Fruit fly (Drosophila melanogaster) whole organism, embryonic: ENCODE data around the gene CG31347.

Experiments
- Asciz ChIP-seq: fragments of 200-800 bp; sonication (Bioruptor generic); optimal IDR thresholded peaks from 2 replicates; lab custom pipeline; 2017; ENCODE audit warnings: missing biosample characterization, mild to moderate bottlenecking, missing genetic modification characterization, missing genetic modification reagents
- CG1024 ChIP-seq: fragments of 200-800 bp; sonication (Bioruptor generic); IDR thresholded peaks from 2 replicates; pipeline ENCODE4 v1.3.6; 2022; ENCODE audit warnings: missing biosample characterization, missing genetic modification characterization
- CG10959 ChIP-seq: fragments of 200-800 bp; sonication (Bioruptor generic); IDR thresholded peaks from 2 replicates; pipeline ENCODE4 v1.3.6; 2022; ENCODE audit warnings: missing biosample characterization, missing genetic modification characterization
- CG10979 ChIP-seq: fragments of 200-800 bp; sonication (Bioruptor generic); optimal IDR thresholded peaks from 2 replicates; lab custom pipeline; 2018; ENCODE audit warnings: missing biosample characterization, mild to moderate bottlenecking, missing genetic modification characterization, moderate library complexity
- CG11398 ChIP-seq: fragments of 200-800 bp; sonication (Bioruptor generic); optimal IDR thresholded peaks from 2 replicates; lab custom pipeline; 2016; ENCODE audit warnings: missing biosample characterization, missing genetic modification characterization
- CG14014 ChIP-seq: fragments of 200-800 bp; sonication (Bioruptor generic); IDR thresholded peaks from 2 replicates; pipeline ENCODE4 v1.3.6; 2022; ENCODE audit warnings: missing biosample characterization, missing genetic modification characterization
- CG15696 ChIP-seq: fragments of 200-800 bp; sonication (Bioruptor generic); optimal IDR thresholded peaks from 2 replicates; lab custom pipeline; 2019; ENCODE audit warnings: missing biosample characterization, mild to moderate bottlenecking, missing genetic modification characterization, moderate library complexity
- CG16863 ChIP-seq: fragments of 200-800 bp; sonication (Bioruptor generic); optimal IDR thresholded peaks from 3 replicates; lab custom pipeline; 2016; ENCODE audit warnings: missing biosample characterization, missing genetic modification characterization
- CG17829 ChIP-seq: fragments of 200-800 bp; optimal IDR thresholded peaks from 2 replicates; lab custom pipeline; 2019; ENCODE audit warnings: missing biosample characterization, mild to moderate bottlenecking, missing genetic modification characterization, moderate library complexity
- CG17912 ChIP-seq: fragments of 200-800 bp; sonication (Bioruptor generic); optimal IDR thresholded peaks from 2 replicates; lab custom pipeline; 2018; ENCODE audit warnings: missing biosample characterization, mild to moderate bottlenecking, missing genetic modification characterization
- CG2199 ChIP-seq: fragments of 200-800 bp; sonication (Bioruptor generic); IDR thresholded peaks from 3 replicates; pipeline ENCODE4 v1.3.6; 2022; ENCODE audit warnings: missing biosample characterization, missing genetic modification characterization
- CG2678 ChIP-seq: fragments of 200-800 bp; sonication (Bioruptor generic); optimal IDR thresholded peaks from 3 replicates; lab custom pipeline; 2019; ENCODE audit warnings: missing biosample characterization, mild to moderate bottlenecking, missing genetic modification characterization, moderate library complexity
- CG6813 ChIP-seq: fragments of 200-800 bp; sonication (Bioruptor generic); optimal IDR thresholded peaks from 2 replicates; lab custom pipeline; 2017; ENCODE audit warnings: missing biosample characterization, missing genetic modification characterization, mild to moderate bottlenecking, moderate library complexity, missing genetic modification reagents
- CG7271 ChIP-seq: fragments of 200-800 bp; sonication (Bioruptor generic); optimal IDR thresholded peaks from 2 replicates; lab custom pipeline; 2018; ENCODE audit warnings: missing biosample characterization, mild to moderate bottlenecking, missing genetic modification characterization, moderate library complexity
- CG8388 ChIP-seq: fragments of 200-800 bp; sonication (Bioruptor generic); optimal IDR thresholded peaks from 2 replicates; lab custom pipeline; 2019; ENCODE audit warnings: missing biosample characterization, mild to moderate bottlenecking, missing genetic modification characterization, moderate library complexity
- CG8924 ChIP-seq: fragments of 200-800 bp; optimal IDR thresholded peaks from 3 replicates; lab custom pipeline; 2019; ENCODE audit warnings: missing biosample characterization, mild to moderate bottlenecking, missing genetic modification characterization, moderate library complexity
- CG9609 ChIP-seq: fragments of 200-800 bp; sonication (Bioruptor generic); optimal IDR thresholded peaks from 3 replicates; lab custom pipeline; 2016; ENCODE audit warnings: missing biosample characterization, missing genetic modification characterization
- Chrac-16 ChIP-seq: fragments of 200-800 bp; sonication (Bioruptor generic); optimal IDR thresholded peaks from 3 replicates; lab custom pipeline; 2016; ENCODE audit warnings: missing biosample characterization, missing genetic modification characterization
- CoRest ChIP-seq: fragments of 200-800 bp; sonication (Bioruptor generic); optimal IDR thresholded peaks from 3 replicates; lab custom pipeline; 2018; ENCODE audit warnings: missing biosample characterization, mild to moderate bottlenecking, missing genetic modification characterization, moderate library complexity
- Dip2 ChIP-seq: fragments of 200-800 bp; sonication (Bioruptor generic); IDR thresholded peaks from 2 replicates; pipeline ENCODE4 v1.3.6; 2022; ENCODE audit warnings: missing biosample characterization, missing genetic modification characterization
- Doc2 ChIP-seq: fragments of 200-800 bp; sonication (Bioruptor generic); IDR thresholded peaks from 2 replicates; pipeline ENCODE4 v1.3.6; 2022; ENCODE audit warnings: missing biosample characterization, missing genetic modification characterization
- Eip74EF ChIP-seq, 2 experiments: fragments of 200-800 bp in 1 of 2; fragments of >200 bp in 1 of 2; sonication (Bioruptor generic) in 1 of 2; optimal IDR thresholded peaks; 2 replicates each; lab custom pipeline; 2017 to 2019; ENCODE audit warnings: missing biosample characterization in 2 of 2, missing genetic modification characterization in 2 of 2, mild to moderate bottlenecking in 1 of 2, moderate library complexity in 1 of 2
- Gsc ChIP-seq: fragments of 200-800 bp; sonication (Bioruptor generic); IDR thresholded peaks from 2 replicates; pipeline ENCODE4 v1.3.6; 2022; ENCODE audit warnings: missing biosample characterization, missing genetic modification characterization
- H15 ChIP-seq: fragments of 200-800 bp; sonication (Bioruptor generic); IDR thresholded peaks from 3 replicates; pipeline ENCODE4 v1.3.6; 2022; ENCODE audit warnings: missing biosample characterization, missing genetic modification characterization
- HHEX ChIP-seq: fragments of 200-800 bp; sonication (Bioruptor generic); optimal IDR thresholded peaks from 3 replicates; lab custom pipeline; 2017; ENCODE audit warnings: missing biosample characterization, mild to moderate bottlenecking, missing genetic modification characterization, missing genetic modification reagents
- HLH4C ChIP-seq: fragments of 200-800 bp; sonication (Bioruptor generic); IDR thresholded peaks from 3 replicates; pipeline ENCODE4 v1.3.6; 2022; ENCODE audit warnings: missing biosample characterization, missing genetic modification characterization; ENCODE audit not compliant: partially characterized antibody
- Hr51 ChIP-seq, 2 experiments: fragments of 200-800 bp; sonication (Bioruptor generic); optimal IDR thresholded peaks; 2 replicates in 1 of 2; 3 replicates in 1 of 2; lab custom pipeline; 2016 to 2018; ENCODE audit warnings: missing biosample characterization in 2 of 2, missing genetic modification characterization in 2 of 2, mild to moderate bottlenecking in 1 of 2, moderate library complexity in 1 of 2
- Hsf ChIP-seq: fragments of 200-800 bp; sonication (Bioruptor generic); optimal IDR thresholded peaks from 3 replicates; lab custom pipeline; 2016; ENCODE audit warnings: missing biosample characterization, missing genetic modification characterization
- Optix ChIP-seq: fragments of 200-800 bp; sonication (Bioruptor generic); IDR thresholded peaks from 3 replicates; pipeline ENCODE4 v1.3.6; 2022; ENCODE audit warnings: missing biosample characterization, missing genetic modification characterization
- Rfx ChIP-seq: fragments of 200-800 bp; sonication (Bioruptor generic); IDR thresholded peaks from 2 replicates; pipeline ENCODE4 v1.3.6; 2022; ENCODE audit warnings: missing biosample characterization, missing genetic modification characterization
- Xrp1 ChIP-seq: fragments of 200-800 bp; sonication (Bioruptor generic); IDR thresholded peaks from 2 replicates; pipeline ENCODE4 v1.3.6; 2022; ENCODE audit warnings: missing biosample characterization, missing genetic modification characterization
- amos ChIP-seq: fragments of 200-800 bp; sonication (Bioruptor generic); IDR thresholded peaks from 2 replicates; pipeline ENCODE4 v1.3.6; 2022; ENCODE audit warnings: missing biosample characterization, missing genetic modification characterization; ENCODE audit not compliant: partially characterized antibody
- bigmax ChIP-seq: fragments of 200-800 bp; sonication (Bioruptor generic); optimal IDR thresholded peaks from 2 replicates; lab custom pipeline; 2018; ENCODE audit warnings: missing biosample characterization, mild to moderate bottlenecking, missing genetic modification characterization
- corto ChIP-seq: fragments of 200-800 bp; sonication (Bioruptor generic); optimal IDR thresholded peaks from 2 replicates; lab custom pipeline; 2016; ENCODE audit warnings: missing biosample characterization, mild to moderate bottlenecking, missing genetic modification characterization, moderate library complexity
- croc ChIP-seq: fragments of 200-800 bp; sonication (Bioruptor generic); conservative IDR thresholded peaks from 3 replicates; pipeline ENCODE4 v1.3.6; 2022; ENCODE audit warnings: missing biosample characterization, missing genetic modification characterization
- dati ChIP-seq: fragments of 200-800 bp; sonication (Bioruptor generic); IDR thresholded peaks from 2 replicates; pipeline ENCODE4 v1.3.6; 2022; ENCODE audit warnings: missing biosample characterization, missing genetic modification characterization
- en ChIP-seq: fragments of 200-800 bp; sonication (Bioruptor generic); optimal IDR thresholded peaks from 2 replicates; lab custom pipeline; 2016; ENCODE audit warnings: missing biosample characterization, missing genetic modification characterization
- esg ChIP-seq: fragments of 200-800 bp; sonication (Bioruptor generic); conservative IDR thresholded peaks from 2 replicates; pipeline ENCODE4 v1.3.6; 2022; ENCODE audit warnings: missing biosample characterization, missing genetic modification characterization
- fd64A ChIP-seq: fragments of 200-800 bp; sonication (Bioruptor generic); optimal IDR thresholded peaks from 3 replicates; lab custom pipeline; 2018; ENCODE audit warnings: missing biosample characterization, mild to moderate bottlenecking, missing genetic modification characterization
- gcm ChIP-seq: fragments of 200-800 bp; sonication (Bioruptor generic); optimal IDR thresholded peaks from 2 replicates; lab custom pipeline; 2019; ENCODE audit warnings: missing biosample characterization, mild to moderate bottlenecking, missing genetic modification characterization, moderate library complexity
- gcm2 ChIP-seq: fragments of 200-800 bp; sonication (Bioruptor generic); optimal IDR thresholded peaks from 2 replicates; lab custom pipeline; 2016; ENCODE audit warnings: missing biosample characterization, missing genetic modification characterization
- gt ChIP-seq: fragments of 200-800 bp; sonication (Bioruptor generic); IDR thresholded peaks from 2 replicates; pipeline ENCODE4 v1.3.6; 2022; ENCODE audit warnings: missing biosample characterization, missing genetic modification characterization
- hbn ChIP-seq: fragments of 200-800 bp; sonication (Bioruptor generic); IDR thresholded peaks from 2 replicates; pipeline ENCODE4 v1.3.6; 2022; ENCODE audit warnings: missing biosample characterization, missing genetic modification characterization; ENCODE audit not compliant: partially characterized antibody
- ken ChIP-seq: fragments of 200-800 bp; sonication (Bioruptor generic); IDR thresholded peaks from 3 replicates; pipeline ENCODE4 v1.3.6; 2022; ENCODE audit warnings: missing biosample characterization, missing genetic modification characterization
- nerfin-1 ChIP-seq: fragments of 200-800 bp; sonication (Bioruptor generic); optimal IDR thresholded peaks from 3 replicates; lab custom pipeline; 2019; ENCODE audit warnings: missing biosample characterization, mild to moderate bottlenecking, missing genetic modification characterization, moderate library complexity
- oc ChIP-seq: fragments of 200-800 bp; sonication (Bioruptor generic); optimal IDR thresholded peaks from 2 replicates; lab custom pipeline; 2018; ENCODE audit warnings: missing biosample characterization, mild to moderate bottlenecking, missing genetic modification characterization, moderate library complexity
- schlank ChIP-seq: fragments of 200-800 bp; sonication (Bioruptor generic); optimal IDR thresholded peaks from 2 replicates; lab custom pipeline; 2018; ENCODE audit warnings: missing biosample characterization, mild to moderate bottlenecking, missing genetic modification characterization
- sim ChIP-seq: fragments of 200-800 bp; sonication (Bioruptor generic); IDR thresholded peaks from 2 replicates; pipeline ENCODE4 v1.3.6; 2022; ENCODE audit warnings: missing biosample characterization, missing genetic modification characterization
- sima ChIP-seq: fragments of 200-800 bp; sonication (Bioruptor generic); optimal IDR thresholded peaks from 2 replicates; lab custom pipeline; 2016; ENCODE audit warnings: missing biosample characterization, missing genetic modification characterization
- tna ChIP-seq: fragments of 200-800 bp; sonication (Bioruptor generic); IDR thresholded peaks from 2 replicates; pipeline ENCODE4 v1.3.6; 2022; ENCODE audit warnings: missing biosample characterization, missing genetic modification characterization; ENCODE audit not compliant: partially characterized antibody
- zfh1 ChIP-seq: fragments of 200-800 bp; sonication (Bioruptor generic); IDR thresholded peaks from 3 replicates; pipeline ENCODE4 v1.3.6; 2022; ENCODE audit warnings: missing biosample characterization, missing genetic modification characterization

Gene CG31347

DNA sequence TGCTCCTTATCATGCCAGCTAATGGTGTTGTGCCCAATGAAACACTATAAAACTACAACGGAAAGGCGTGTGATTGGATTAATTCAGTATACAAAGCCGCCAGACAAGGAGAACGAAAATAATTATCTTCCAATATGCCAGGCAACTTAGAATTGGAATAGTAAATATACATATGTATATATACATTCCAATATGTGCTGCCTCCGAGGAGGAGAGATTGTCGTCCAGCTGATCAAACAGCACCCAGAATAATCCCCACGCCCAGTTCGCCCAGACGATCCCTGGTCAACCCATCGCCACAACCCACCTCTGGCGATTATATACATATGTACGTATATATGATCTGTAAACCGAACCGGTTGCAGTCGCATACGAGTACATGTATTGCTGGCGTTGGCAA lies 8.9 kb upstream of the CG31347 start:
- TF ChIP-seq CG2678 (tag; lab: Kevin White, UChicago) (no peak), Chrac-16 (GFP tag; lab: Kevin White, UChicago) (no peak), CG16863 (GFP tag; lab: Kevin White, UChicago) (no peak), CG1024 (GFP tag; lab: Robert Waterston, UW) (no peak), HHEX (GFP tag; lab: Kevin White, UChicago) (peak; percentile 35), CG8388 (GFP tag; lab: Kevin White, UChicago) (no peak), sim (GFP tag; lab: Robert Waterston, UW) (no peak), dati (GFP tag; lab: Robert Waterston, UW) (no peak), CG17912 (GFP tag; lab: Kevin White, UChicago) (no peak), nerfin-1 (peak; percentile 36), Optix (GFP tag; lab: Robert Waterston, UW) (no peak), Xrp1 (peak; percentile 46), CG10979 (tag; lab: Kevin White, UChicago) (no peak), en (GFP tag; lab: Kevin White, UChicago) (no peak), esg (GFP tag; lab: Robert Waterston, UW) (no peak), CG11398 (GFP tag; lab: Kevin White, UChicago) (no peak), fd64A (GFP tag; lab: Kevin White, UChicago) (peak; percentile 69), Hsf (no peak), hbn (GFP tag; lab: Robert Waterston, UW) (no peak), CG6813 (GFP tag; lab: Kevin White, UChicago) (peak; percentile 35), bigmax (GFP tag; lab: Kevin White, UChicago) (no peak), gcm2 (no peak), CG8924 (tag; lab: Kevin White, UChicago) (no peak), CG15696 (tag; lab: Kevin White, UChicago) (peak; percentile 36), CG9609 (GFP tag; lab: Kevin White, UChicago) (no peak), CG7271 (tag; lab: Kevin White, UChicago) (no peak), Asciz (peak; percentile 39), Doc2 (no peak), croc (GFP tag; lab: Robert Waterston, UW) (no peak), HLH4C (no peak), gcm (no peak), amos (GFP tag; lab: Robert Waterston, UW) (no peak), Gsc (GFP tag; lab: Robert Waterston, UW) (no peak), schlank (tag; lab: Kevin White, UChicago) (no peak), CoRest (tag; lab: Kevin White, UChicago) (no peak), zfh1 (GFP tag; lab: Robert Waterston, UW) (no peak), corto (no peak), CG14014 (GFP tag; lab: Robert Waterston, UW) (no peak), Dip2 (GFP tag; lab: Robert Waterston, UW) (no peak), oc (peak; percentile 53), CG2199 (GFP tag; lab: Robert Waterston, UW) (no peak), CG10959 (GFP tag; lab: Robert Waterston, UW) (no peak), gt (GFP tag; lab: Robert Waterston, UW) (no peak), tna (GFP tag; lab: Robert Waterston, UW) (no peak), ken (GFP tag; lab: Robert Waterston, UW) (no peak), Hr51 (GFP tag; optimal IDR thresholded peaks at IDR 0.05; lab: Kevin White, UChicago) (no peak), Rfx (GFP tag; lab: Robert Waterston, UW) (no peak), Eip74EF (GFP tag; optimal IDR thresholded peaks at IDR 0.05; lab: Kevin White, UChicago) (peak in 1 of 2 experiments; percentile 15), sima (no peak), CG17829 (no peak), H15 (GFP tag; lab: Robert Waterston, UW) (no peak)
